Worm (Caenorhabditis elegans): ENCODE data around the gene oac-6.
A peak's percentile ranks its signal among the peaks of the same experiment; 100 is the strongest.
"Not testable (repeated sequence)": the region's sequence is repeated elsewhere in the genome, so short reads cannot be mapped to it uniquely, and the experiment has no call there.

The oac-6 gene

DNA sequence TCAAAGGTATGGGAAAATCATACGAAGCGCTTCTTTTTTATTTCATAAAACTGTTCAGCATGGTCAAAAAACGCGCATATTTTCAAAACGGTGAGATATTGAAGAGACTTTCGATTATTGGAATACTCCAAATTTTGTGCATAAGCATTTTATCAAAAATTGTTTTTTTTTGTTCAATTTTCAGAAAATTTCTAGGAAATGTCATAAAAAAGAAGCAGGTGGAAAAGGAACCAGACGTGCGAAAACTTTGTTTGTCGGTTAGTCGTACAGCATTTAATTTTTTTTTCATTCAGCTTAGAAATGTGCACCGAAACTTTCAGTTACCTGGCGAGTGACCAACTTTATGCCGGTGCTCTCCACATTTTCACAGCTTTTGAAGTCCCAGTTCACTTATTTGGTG lies 30.9 kb downstream of the oac-6 start, which contains the start of gene srh-167:
TSS of gene srh-167 (plus strand) at position 301 of the 400 bp plus-strand sequence.
- TF ChIP-seq ceh-22 (tag; optimal IDR thresholded peaks at IDR 0.05) (no peak), zip-5 (tag; optimal IDR thresholded peaks at IDR 0.05) (no peak), K02D7.2 (tag; optimal IDR thresholded peaks at IDR 0.05) (no peak), fkh-6 (tag; optimal IDR thresholded peaks at IDR 0.05) (no peak), unc-55 (GFP tag; optimal IDR thresholded peaks at IDR 0.05) (no peak), ets-4 (tag; optimal IDR thresholded peaks at IDR 0.05) (no peak), ahr-1 (tag; optimal IDR thresholded peaks at IDR 0.05) (no peak), lin-11 (tag; optimal IDR thresholded peaks at IDR 0.05) (no peak), pha-2 (tag; optimal IDR thresholded peaks at IDR 0.05) (no peak)

- TF ChIP-seq ama-1 (optimal IDR thresholded peaks at IDR 0.05), result no peak
- TF ChIP-seq ceh-6 (GFP tag; optimal IDR thresholded peaks at IDR 0.05), result no peak
- TF ChIP-seq unc-55 (GFP tag; optimal IDR thresholded peaks at IDR 0.05), result no peak
- TF ChIP-seq ceh-45 (GFP tag; IDR thresholded peaks at IDR 0.05), result no peak
- TF ChIP-seq ceh-22 (tag; optimal IDR thresholded peaks at IDR 0.05), result no peak
- TF ChIP-seq hlh-30 (tag; optimal IDR thresholded peaks at IDR 0.05; ENCODE audit: insufficient read depth), result no peak
- no peak for TF ChIP-seq sox-2 (GFP tag; IDR thresholded peaks at IDR 0.05)
These were observed 33.8 kb downstream of the oac-6 start, which contains the start of gene srw-87 for ce11 chrV:16336326-16336725. TSS of gene srw-87 (plus strand) at chrV:16336626.

ce11 chrV:16338287-16339092 lies 36.0 kb downstream of the oac-6 start, which contains the start of gene slc-9B.2:
TSS of gene slc-9B.2 (plus strand) at chrV:16339042.
- not testable (repeated sequence) for TF ChIP-seq C08G9.2, ref-2, ceh-24 (tag; optimal IDR thresholded peaks at IDR 0.05)

DNA sequence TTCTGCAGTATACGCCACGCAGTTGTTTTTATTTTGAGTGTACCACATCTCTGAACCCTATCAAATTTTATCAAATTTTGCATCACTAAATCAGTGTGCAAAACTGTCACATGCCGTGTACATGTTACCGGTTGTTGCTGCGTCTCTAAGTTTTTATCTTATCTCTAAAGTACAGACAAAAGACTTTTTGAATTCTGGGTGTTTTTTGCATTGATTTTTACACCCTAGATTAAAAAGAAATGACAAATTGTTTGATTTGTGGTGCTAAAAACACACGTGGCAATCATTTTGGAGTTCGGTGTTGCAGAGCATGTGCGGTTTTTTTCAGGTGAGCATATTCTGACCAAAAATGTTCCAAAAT lies 39.7 kb downstream of the oac-6 start, which contains the start of gene nhr-193:
TSS of gene nhr-193 (plus strand) at position 51 of the 361 bp plus-strand sequence.
- TF ChIP-seq pat-9 (tag; optimal IDR thresholded peaks at IDR 0.05), result no peak
- peak; percentile 22 for TF ChIP-seq elt-2 (tag; optimal IDR thresholded peaks at IDR 0.05)
- TF ChIP-seq ahr-1 (tag; optimal IDR thresholded peaks at IDR 0.05), result no peak

- TF ChIP-seq sox-4 (tag; optimal IDR thresholded peaks at IDR 0.05), result no peak
- TF ChIP-seq ets-4 (tag; optimal IDR thresholded peaks at IDR 0.05), result no peak
- TF ChIP-seq ceh-45 (GFP tag; IDR thresholded peaks at IDR 0.05), result no peak
- TF ChIP-seq F13H6.1 (tag; optimal IDR thresholded peaks at IDR 0.05), result no peak
- no peak for TF ChIP-seq ref-2 (tag; optimal IDR thresholded peaks at IDR 0.05)
- no peak for TF ChIP-seq pha-4 (tag; optimal IDR thresholded peaks at IDR 0.05)
- no peak for TF ChIP-seq pax-1 (tag; optimal IDR thresholded peaks at IDR 0.05)
- no peak for TF ChIP-seq fkh-10 (GFP tag; optimal IDR thresholded peaks at IDR 0.05)
- no peak for TF ChIP-seq ceh-31 (tag; optimal IDR thresholded peaks at IDR 0.05)
- no peak for TF ChIP-seq tbx-2 (tag; optimal IDR thresholded peaks at IDR 0.05)
- no peak for TF ChIP-seq ceh-24 (tag; optimal IDR thresholded peaks at IDR 0.05)
- no peak for TF ChIP-seq nfya-1 (tag; optimal IDR thresholded peaks at IDR 0.05)
- no peak for TF ChIP-seq unc-86 (tag; optimal IDR thresholded peaks at IDR 0.05)
- TF ChIP-seq fkh-6 (tag; optimal IDR thresholded peaks at IDR 0.05), result no peak
- TF ChIP-seq hlh-30 (tag; optimal IDR thresholded peaks at IDR 0.05; ENCODE audit: insufficient read depth), result no peak
- no peak for TF ChIP-seq unc-55 (GFP tag; optimal IDR thresholded peaks at IDR 0.05)
- no peak for TF ChIP-seq che-1 (tag; optimal IDR thresholded peaks at IDR 0.05)
- no peak for TF ChIP-seq mec-3 (tag; optimal IDR thresholded peaks at IDR 0.05; ENCODE audit: borderline replicate concordance)
- TF ChIP-seq pag-3 (tag; optimal IDR thresholded peaks at IDR 0.05; ENCODE audit: borderline replicate concordance), result no peak
- TF ChIP-seq elt-2 (tag; optimal IDR thresholded peaks at IDR 0.05), result no peak
These were observed 44.0 kb downstream of the oac-6 start, which contains the start of the genes W08G11.5 and W08G11.1 for ce11 chrV:16346406-16347108. TSS of gene W08G11.5 (minus strand) at chrV:16346506. TSS of gene W08G11.1 (plus strand) at chrV:16347058.
